Worm (Caenorhabditis elegans): Measurements from ENCODE around the gene aaim-1.

DNA sequence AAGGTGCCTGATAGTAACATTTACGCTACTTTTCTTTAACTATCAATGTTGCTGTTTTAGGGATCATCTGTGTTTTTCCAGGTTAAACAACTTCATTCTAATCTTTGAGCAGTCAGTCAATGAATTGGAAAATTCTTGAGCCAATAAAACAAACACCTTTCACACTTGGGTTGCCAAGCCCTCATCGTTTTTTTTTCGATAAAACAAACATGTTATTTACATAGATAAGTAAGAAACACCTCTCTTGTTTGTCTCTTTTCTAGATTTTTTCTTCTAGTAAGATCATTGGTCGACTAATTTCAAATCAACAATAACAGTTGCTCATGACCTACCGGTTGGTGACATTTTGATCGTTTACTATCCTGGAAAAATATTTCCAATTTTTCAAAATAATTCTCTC, 39.7 kb upstream of the aaim-1 start:
- TF ChIP-seq ceh-88 (GFP tag; IDR thresholded peaks at IDR 0.05), result no peak
- no peak for TF ChIP-seq ceh-63 (GFP tag; optimal IDR thresholded peaks at IDR 0.05)
- no peak for TF ChIP-seq elt-3 (tag; optimal IDR thresholded peaks at IDR 0.05)
- TF ChIP-seq Y116A8C.19 (tag; optimal IDR thresholded peaks at IDR 0.05; ENCODE audit: borderline replicate concordance), result no peak
- no peak for TF ChIP-seq nhr-47 (tag; optimal IDR thresholded peaks at IDR 0.05)

Data from whole organism, L1 larva.